ENCODE assay signal across 3 fruit fly cellular contexts in the genomic region with DNA sequence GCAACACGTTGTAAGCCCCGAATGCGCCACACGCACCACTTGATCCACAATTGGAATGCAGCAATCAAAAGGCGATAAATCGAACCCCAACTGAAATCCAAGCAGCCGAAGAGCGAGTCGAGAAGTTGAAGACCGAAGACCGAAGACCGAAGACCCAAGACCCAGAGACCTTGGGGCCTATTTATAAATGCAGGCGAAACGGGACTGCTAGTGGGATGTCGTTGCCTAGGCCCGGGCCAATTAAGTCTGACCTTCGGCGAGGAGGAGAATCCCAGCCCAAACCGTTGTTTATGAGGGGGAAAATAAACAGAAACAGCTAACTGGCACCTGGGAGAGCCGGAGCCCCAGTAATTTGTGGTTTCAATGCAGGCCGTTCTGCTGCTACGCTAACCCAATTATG.
TF ChIP-seq lines count a peak whose summit lies in the region.

No protein-coding gene starts in this region.

- no peak for TF ChIP-seq CTCF in whole organism, embryonic (GFP tag; optimal IDR thresholded peaks at IDR 0.05; lab: Kevin White, UChicago)

TF ChIP-seq in whole organism, embryonic, 481 proteins besides CTCF, POLR2A, EP300 and RAD21:
- TF ChIP-seq prd (optimal IDR thresholded peaks at IDR 0.05; lab: Kevin White, UChicago) (no peak), prd (GFP tag; IDR thresholded peaks at IDR 0.05; lab: Robert Waterston, UW) (no peak), Deaf1 (tag; optimal IDR thresholded peaks at IDR 0.05; lab: Kevin White, UChicago) (peak; percentile 35)

TF ChIP-seq in whole organism, prepupa, 60 proteins besides CTCF, POLR2A, EP300 and RAD21:
- TF ChIP-seq Ets96B (tag; optimal IDR thresholded peaks at IDR 0.05; lab: Kevin White, UChicago) (no peak), pdm3 (GFP tag; optimal IDR thresholded peaks at IDR 0.05; lab: Kevin White, UChicago) (no peak), CG8119 (GFP tag; IDR thresholded peaks at IDR 0.05; lab: Robert Waterston, UW) (no peak), CG6808 (GFP tag; optimal IDR thresholded peaks at IDR 0.05; lab: Kevin White, UChicago) (no peak), ss (GFP tag; optimal IDR thresholded peaks at IDR 0.05; lab: Kevin White, UChicago) (peak in 1 of 2 experiments; percentile 87), CG6792 (GFP tag; optimal IDR thresholded peaks at IDR 0.05; lab: Kevin White, UChicago) (no peak), lz (GFP tag; optimal IDR thresholded peaks at IDR 0.05; lab: Kevin White, UChicago) (no peak), Eip75B (GFP tag; optimal IDR thresholded peaks at IDR 0.05; lab: Kevin White, UChicago) (no peak), CG1621 (tag; optimal IDR thresholded peaks at IDR 0.05; lab: Kevin White, UChicago) (peak; percentile 26), CG11294 (GFP tag; IDR thresholded peaks at IDR 0.05; lab: Robert Waterston, UW) (no peak), spab (GFP tag; optimal IDR thresholded peaks at IDR 0.05; lab: Kevin White, UChicago) (no peak), CG6163 (GFP tag; IDR thresholded peaks at IDR 0.05; lab: Robert Waterston, UW) (no peak), CG7368 (GFP tag; optimal IDR thresholded peaks at IDR 0.05; lab: Kevin White, UChicago) (no peak), CG6854 (GFP tag; optimal IDR thresholded peaks at IDR 0.05; lab: Kevin White, UChicago) (no peak)

TF ChIP-seq in whole organism, pupa, 21 proteins besides CTCF, POLR2A, EP300 and RAD21:
- TF ChIP-seq rn (GFP tag; IDR thresholded peaks at IDR 0.05; lab: Robert Waterston, UW) (no peak), EcR (GFP tag; optimal IDR thresholded peaks at IDR 0.05; lab: Kevin White, UChicago) (peak; percentile 93)
